Fruit fly (Drosophila melanogaster): ENCODE results near the gene Ada.
A peak's percentile ranks its signal among the peaks of the same experiment; 100 is the strongest.

Ada gene

dm6 chr3R:9053850-9054441 lies 11.0 kb upstream of the Ada start (continued):
- no peak for TF ChIP-seq CG9139 (GFP tag; optimal IDR thresholded peaks at IDR 0.05)
- no peak for TF ChIP-seq fkh (GFP tag; optimal IDR thresholded peaks at IDR 0.05)
- peak; percentile 60 for TF ChIP-seq topi (GFP tag; optimal IDR thresholded peaks at IDR 0.05)
- TF ChIP-seq CG6792 (GFP tag; optimal IDR thresholded peaks at IDR 0.05) = peak; percentile 68
- peak; percentile 30 for TF ChIP-seq CG8319 (GFP tag; optimal IDR thresholded peaks at IDR 0.05)
- TF ChIP-seq Sox102F (GFP tag; optimal IDR thresholded peaks at IDR 0.05) = peak; percentile 57
- TF ChIP-seq Hr4 (GFP tag; optimal IDR thresholded peaks at IDR 0.05) = peak; percentile 72
- peak; percentile 80 for TF ChIP-seq CG32006 (GFP tag; optimal IDR thresholded peaks at IDR 0.05)
- TF ChIP-seq fd85E (GFP tag; optimal IDR thresholded peaks at IDR 0.05) = no peak
- TF ChIP-seq net (GFP tag; optimal IDR thresholded peaks at IDR 0.05) = no peak
- peak; percentile 47 for TF ChIP-seq CG34406 (GFP tag; optimal IDR thresholded peaks at IDR 0.05)
- peak; percentile 58 for TF ChIP-seq CG3919 (GFP tag; optimal IDR thresholded peaks at IDR 0.05)
- no peak for TF ChIP-seq CG8119 (GFP tag; IDR thresholded peaks at IDR 0.05)
- peak; percentile 59 for TF ChIP-seq esn (GFP tag; optimal IDR thresholded peaks at IDR 0.05)
- TF ChIP-seq CG3032 (tag; optimal IDR thresholded peaks at IDR 0.05) = peak; percentile 58
- TF ChIP-seq OdsH (GFP tag; optimal IDR thresholded peaks at IDR 0.05) = peak; percentile 58
- peak; percentile 19 for TF ChIP-seq Blimp-1 (GFP tag; optimal IDR thresholded peaks at IDR 0.05)
- peak; percentile 28 for TF ChIP-seq Ets21C (GFP tag; optimal IDR thresholded peaks at IDR 0.05)
- TF ChIP-seq Hr38 (GFP tag; optimal IDR thresholded peaks at IDR 0.05) = no peak

dm6 chr3R:9054442-9055118 lies 10.4 kb upstream of the Ada start:
- TF ChIP-seq esn (GFP tag; optimal IDR thresholded peaks at IDR 0.05) (no peak), fd59A (GFP tag; optimal IDR thresholded peaks at IDR 0.05) (no peak), fd85E (GFP tag; optimal IDR thresholded peaks at IDR 0.05) (no peak), CG6808 (GFP tag; optimal IDR thresholded peaks at IDR 0.05) (peak; percentile 20), OdsH (GFP tag; optimal IDR thresholded peaks at IDR 0.05) (peak; percentile 65), salr (GFP tag; optimal IDR thresholded peaks at IDR 0.05) (peak in 1 of 2 experiments; percentile 46), vri (GFP tag; optimal IDR thresholded peaks at IDR 0.05) (peak; percentile 12), Gug (GFP tag; IDR thresholded peaks at IDR 0.05) (no peak), cyc (GFP tag; optimal IDR thresholded peaks at IDR 0.05) (peak; percentile 3), CG4318 (GFP tag; optimal IDR thresholded peaks at IDR 0.05) (peak; percentile 42), Ets21C (GFP tag; optimal IDR thresholded peaks at IDR 0.05) (no peak), CG11762 (GFP tag; optimal IDR thresholded peaks at IDR 0.05; ENCODE audit: insufficient read depth) (peak; percentile 50), CG1621 (tag; optimal IDR thresholded peaks at IDR 0.05) (no peak), Met (GFP tag; optimal IDR thresholded peaks at IDR 0.05) (peak; percentile 29), Lpt (GFP tag; optimal IDR thresholded peaks at IDR 0.05) (peak; percentile 52), CG32006 (GFP tag; optimal IDR thresholded peaks at IDR 0.05) (peak; percentile 75), Hr4 (GFP tag; optimal IDR thresholded peaks at IDR 0.05) (peak; percentile 48), Sox102F (GFP tag; optimal IDR thresholded peaks at IDR 0.05) (no peak), Eip75B (GFP tag; optimal IDR thresholded peaks at IDR 0.05) (no peak), Eip78C (GFP tag) (peak; percentile 94), CG8319 (GFP tag; optimal IDR thresholded peaks at IDR 0.05) (no peak), CG34406 (GFP tag; optimal IDR thresholded peaks at IDR 0.05) (peak; percentile 25), svp (GFP tag) (no peak), CG16779 (tag; optimal IDR thresholded peaks at IDR 0.05) (no peak), CG6163 (GFP tag; IDR thresholded peaks at IDR 0.05) (no peak), dac (GFP tag; optimal IDR thresholded peaks at IDR 0.05) (peak; percentile 44), fkh (GFP tag; optimal IDR thresholded peaks at IDR 0.05) (peak; percentile 98), ss (GFP tag; optimal IDR thresholded peaks at IDR 0.05) (peak in 1 of 2 experiments; percentile 24), acj6 (GFP tag; optimal IDR thresholded peaks at IDR 0.05) (peak; percentile 57), lz (GFP tag; optimal IDR thresholded peaks at IDR 0.05) (no peak), CG8632 (GFP tag; optimal IDR thresholded peaks at IDR 0.05) (peak; percentile 2), dsx (GFP tag; optimal IDR thresholded peaks at IDR 0.05; ENCODE audit: poor library complexity, severe bottlenecking) (peak; percentile 50), pdm3 (GFP tag; optimal IDR thresholded peaks at IDR 0.05) (peak; percentile 41), CG6276 (GFP tag; optimal IDR thresholded peaks at IDR 0.05) (peak; percentile 47), achi (GFP tag; optimal IDR thresholded peaks at IDR 0.05) (peak; percentile 60), CG11294 (GFP tag; IDR thresholded peaks at IDR 0.05) (no peak), Blimp-1 (GFP tag; optimal IDR thresholded peaks at IDR 0.05) (no peak), CG6854 (GFP tag; optimal IDR thresholded peaks at IDR 0.05) (no peak), CG3032 (tag; optimal IDR thresholded peaks at IDR 0.05) (peak; percentile 32), CG8119 (GFP tag; IDR thresholded peaks at IDR 0.05) (no peak), net (GFP tag; optimal IDR thresholded peaks at IDR 0.05) (peak; percentile 43)
